Fruit fly (Drosophila melanogaster) whole organism, embryonic: ENCODE results near the gene vvl.
A peak's percentile ranks its signal among the peaks of the same experiment; 100 is the strongest.

Experiments used
- Abd-B ChIP-seq: fragments of 200-800 bp; sonication (Bioruptor generic); optimal IDR thresholded peaks from 2 replicates; lab custom pipeline; 2018; ENCODE audit warnings: missing biosample characterization, mild to moderate bottlenecking, missing genetic modification characterization, moderate library complexity
- Asciz ChIP-seq: fragments of 200-800 bp; sonication (Bioruptor generic); optimal IDR thresholded peaks from 2 replicates; lab custom pipeline; 2017; ENCODE audit warnings: missing biosample characterization, mild to moderate bottlenecking, missing genetic modification characterization, missing genetic modification reagents
- BEAF-32 ChIP-seq: fragments of 200-800 bp; sonication (Bioruptor generic); optimal IDR thresholded peaks from 3 replicates; lab custom pipeline; 2017; ENCODE audit warnings: missing biosample characterization, missing genetic modification characterization, mild to moderate bottlenecking, moderate library complexity, missing genetic modification reagents
- CG10654 ChIP-seq: fragments of 200-800 bp; sonication (Bioruptor generic); optimal IDR thresholded peaks from 2 replicates; lab custom pipeline; 2016; ENCODE audit warnings: missing biosample characterization, missing genetic modification characterization
- CG12104 ChIP-seq: fragments of 200-800 bp; sonication (Bioruptor generic); optimal IDR thresholded peaks from 3 replicates; lab custom pipeline; 2016; ENCODE audit warnings: missing biosample characterization, missing genetic modification characterization
- CG12659 ChIP-seq: fragments of 200-800 bp; sonication (Bioruptor generic); optimal IDR thresholded peaks from 3 replicates; lab custom pipeline; 2017; ENCODE audit warnings: mild to moderate bottlenecking, missing biosample characterization, missing genetic modification reagents, missing genetic modification characterization
- CG13123 ChIP-seq: fragments of 200-800 bp; sonication (Bioruptor generic); optimal IDR thresholded peaks from 2 replicates; lab custom pipeline; 2016; ENCODE audit warnings: missing biosample characterization, missing genetic modification characterization
- CG13775 ChIP-seq: fragments of 200-800 bp; sonication (Bioruptor generic); optimal IDR thresholded peaks from 3 replicates; lab custom pipeline; 2017; ENCODE audit warnings: missing biosample characterization, mild to moderate bottlenecking, missing genetic modification characterization
- CG17912 ChIP-seq: fragments of 200-800 bp; sonication (Bioruptor generic); optimal IDR thresholded peaks from 2 replicates; lab custom pipeline; 2018; ENCODE audit warnings: missing biosample characterization, mild to moderate bottlenecking, missing genetic modification characterization
- CG18599 ChIP-seq: fragments of 200-800 bp; sonication (Bioruptor generic); optimal IDR thresholded peaks from 3 replicates; lab custom pipeline; 2017; ENCODE audit warnings: missing biosample characterization, missing genetic modification characterization, mild to moderate bottlenecking, moderate library complexity, missing genetic modification reagents
- CG2199 ChIP-seq: fragments of 200-800 bp; sonication (Bioruptor generic); IDR thresholded peaks from 3 replicates; pipeline ENCODE4 v1.3.6; 2022; ENCODE audit warnings: missing biosample characterization, missing genetic modification characterization
- CG2712 ChIP-seq: fragments of 200-800 bp; optimal IDR thresholded peaks from 3 replicates; lab custom pipeline; 2019; ENCODE audit warnings: missing biosample characterization, mild to moderate bottlenecking, missing genetic modification characterization, moderate library complexity
- CG43689 ChIP-seq: fragments of 200-800 bp; sonication (Bioruptor generic); IDR thresholded peaks from 2 replicates; pipeline ENCODE4 v1.3.6; 2022; ENCODE audit warnings: missing biosample characterization, missing genetic modification characterization
- CG8359 ChIP-seq: fragments of 200-800 bp; sonication (Bioruptor generic); optimal IDR thresholded peaks from 2 replicates; lab custom pipeline; 2017; ENCODE audit warnings: missing biosample characterization, mild to moderate bottlenecking, missing genetic modification characterization, borderline replicate concordance
- CTCF ChIP-seq: fragments of 200-800 bp; sonication (Bioruptor generic); optimal IDR thresholded peaks from 2 replicates; lab custom pipeline; 2017; ENCODE audit warnings: missing biosample characterization, mild to moderate bottlenecking, missing genetic modification characterization, moderate library complexity
- D ChIP-seq, 2 experiments: fragments of 200-800 bp in 1 of 2; fragments of >200 bp in 1 of 2; sonication (Bioruptor generic) in 1 of 2; optimal IDR thresholded peaks; 2 replicates in 1 of 2; 3 replicates in 1 of 2; lab custom pipeline; 2017; ENCODE audit warnings: mild to moderate bottlenecking in 1 of 2, missing biosample characterization in 1 of 2, missing genetic modification characterization in 1 of 2, missing genetic modification reagents in 1 of 2
- ERR ChIP-seq: fragments of 200-800 bp; sonication (Bioruptor generic); optimal IDR thresholded peaks from 2 replicates; lab custom pipeline; 2016; ENCODE audit warnings: missing biosample characterization, missing genetic modification characterization
- H2.0 ChIP-seq: fragments of 200-800 bp; sonication (Bioruptor generic); IDR thresholded peaks from 2 replicates; pipeline ENCODE4 v1.3.6; 2022; ENCODE audit warnings: missing biosample characterization, missing genetic modification characterization
- HmgD ChIP-seq: fragments of 200-800 bp; sonication (Bioruptor generic); optimal IDR thresholded peaks from 3 replicates; lab custom pipeline; 2016; ENCODE audit warnings: missing biosample characterization, missing genetic modification characterization
- Meics ChIP-seq: fragments of 200-800 bp; sonication (Bioruptor generic); optimal IDR thresholded peaks from 2 replicates; lab custom pipeline; 2017; ENCODE audit warnings: missing biosample characterization, mild to moderate bottlenecking, missing genetic modification characterization
- PHDP ChIP-seq: fragments of 200-800 bp; sonication (Bioruptor generic); optimal IDR thresholded peaks from 3 replicates; lab custom pipeline; 2018; ENCODE audit warnings: missing biosample characterization, mild to moderate bottlenecking, missing genetic modification characterization, moderate library complexity
- Sox102F ChIP-seq: fragments of 200-800 bp; sonication (Bioruptor generic); optimal IDR thresholded peaks from 2 replicates; lab custom pipeline; 2018; ENCODE audit warnings: missing biosample characterization, mild to moderate bottlenecking, missing genetic modification characterization, moderate library complexity
- Xrp1 ChIP-seq: fragments of 200-800 bp; sonication (Bioruptor generic); IDR thresholded peaks from 2 replicates; pipeline ENCODE4 v1.3.6; 2022; ENCODE audit warnings: missing biosample characterization, missing genetic modification characterization
- ac ChIP-seq: fragments of 200-800 bp; sonication (Bioruptor generic); optimal IDR thresholded peaks from 3 replicates; lab custom pipeline; 2017; ENCODE audit warnings: missing biosample characterization, mild to moderate bottlenecking, missing genetic modification characterization
- al ChIP-seq: fragments of 200-800 bp; sonication (Bioruptor generic); IDR thresholded peaks from 2 replicates; pipeline ENCODE4 v1.3.6; 2022; ENCODE audit warnings: missing biosample characterization, missing genetic modification characterization
- ash1 ChIP-seq: fragments of 200-800 bp; sonication (Bioruptor generic); optimal IDR thresholded peaks from 2 replicates; lab custom pipeline; 2018; ENCODE audit warnings: missing biosample characterization, mild to moderate bottlenecking, missing genetic modification characterization
- bowl ChIP-seq: fragments of 200-800 bp; sonication (Bioruptor generic); IDR thresholded peaks from 2 replicates; pipeline ENCODE4 v1.3.6; 2022; ENCODE audit warnings: missing biosample characterization, missing genetic modification characterization
- bsh ChIP-seq, 2 experiments: fragments of 200-800 bp; sonication (Bioruptor generic); optimal IDR thresholded peaks; 2 replicates each; lab custom pipeline; 2017 to 2018; ENCODE audit warnings: mild to moderate bottlenecking in 2 of 2, missing biosample characterization in 2 of 2, missing genetic modification characterization in 2 of 2, moderate library complexity in 1 of 2
- en ChIP-seq: fragments of 200-800 bp; sonication (Bioruptor generic); optimal IDR thresholded peaks from 2 replicates; lab custom pipeline; 2016; ENCODE audit warnings: missing biosample characterization, missing genetic modification characterization
- fd64A ChIP-seq: fragments of 200-800 bp; sonication (Bioruptor generic); optimal IDR thresholded peaks from 3 replicates; lab custom pipeline; 2018; ENCODE audit warnings: missing biosample characterization, mild to moderate bottlenecking, missing genetic modification characterization
- gt ChIP-seq: fragments of 200-800 bp; sonication (Bioruptor generic); IDR thresholded peaks from 2 replicates; pipeline ENCODE4 v1.3.6; 2022; ENCODE audit warnings: missing biosample characterization, missing genetic modification characterization
- ind ChIP-seq: fragments of 200-800 bp; sonication (Bioruptor generic); optimal IDR thresholded peaks from 3 replicates; lab custom pipeline; 2016; ENCODE audit warnings: missing biosample characterization, missing genetic modification characterization
- insv ChIP-seq, 2 experiments: fragments of 200-800 bp; sonication (Bioruptor generic); optimal IDR thresholded peaks; 3 replicates each; lab custom pipeline; 2016 to 2018; ENCODE audit warnings: missing biosample characterization in 2 of 2, missing genetic modification characterization in 2 of 2
- lab ChIP-seq: fragments of 200-800 bp; sonication (Bioruptor generic); optimal IDR thresholded peaks from 3 replicates; lab custom pipeline; 2017; ENCODE audit warnings: missing biosample characterization, missing genetic modification characterization, mild to moderate bottlenecking, moderate library complexity, missing genetic modification reagents
- mld ChIP-seq: fragments of 200-800 bp; sonication (Bioruptor generic); IDR thresholded peaks from 3 replicates; pipeline ENCODE4 v1.3.6; 2022; ENCODE audit warnings: missing biosample characterization, missing genetic modification characterization; ENCODE audit not compliant: partially characterized antibody
- nmo ChIP-seq: fragments of 200-800 bp; sonication (Bioruptor generic); optimal IDR thresholded peaks from 2 replicates; lab custom pipeline; 2018; ENCODE audit warnings: missing biosample characterization, mild to moderate bottlenecking, missing genetic modification characterization, moderate library complexity
- otp ChIP-seq: fragments of 200-800 bp; sonication (Bioruptor generic); IDR thresholded peaks from 3 replicates; pipeline ENCODE4, ENCODE4 v1.3.6; 2022; ENCODE audit warnings: missing biosample characterization, missing genetic modification characterization
- peb ChIP-seq: fragments of 200-800 bp; sonication (Bioruptor generic); IDR thresholded peaks from 2 replicates; pipeline ENCODE4 v1.3.6; 2022; ENCODE audit warnings: missing biosample characterization, missing genetic modification characterization
- pho ChIP-seq: fragments of 200-800 bp; sonication (Bioruptor generic); optimal IDR thresholded peaks from 2 replicates; lab custom pipeline; 2016; ENCODE audit warnings: missing biosample characterization, missing genetic modification characterization
- pita ChIP-seq: fragments of 200-800 bp; sonication (Bioruptor generic); optimal IDR thresholded peaks from 2 replicates; lab custom pipeline; 2017; ENCODE audit warnings: missing biosample characterization, mild to moderate bottlenecking, missing genetic modification characterization
- pum ChIP-seq: fragments of 200-800 bp; sonication (Bioruptor generic); optimal IDR thresholded peaks from 2 replicates; lab custom pipeline; 2016; ENCODE audit warnings: missing biosample characterization, missing genetic modification characterization
- sc ChIP-seq, 3 experiments: fragments of >200 bp in 2 of 3; fragments of 200-800 bp in 1 of 3; sonication (Bioruptor generic) in 1 of 3; optimal IDR thresholded peaks; 2 replicates in 2 of 3; 3 replicates in 1 of 3; lab custom pipeline; 2017; ENCODE audit warnings: mild to moderate bottlenecking in 1 of 3, missing biosample characterization in 1 of 3, missing genetic modification characterization in 1 of 3, missing genetic modification reagents in 1 of 3
- sens-2 ChIP-seq: fragments of 200-800 bp; sonication (Bioruptor generic); IDR thresholded peaks from 2 replicates; pipeline ENCODE4 v1.3.6; 2022; ENCODE audit warnings: missing biosample characterization, missing genetic modification characterization
- sna ChIP-seq: fragments of 200-800 bp; sonication (Bioruptor generic); IDR thresholded peaks from 2 replicates; pipeline ENCODE4 v1.3.6; 2022; ENCODE audit warnings: missing biosample characterization, missing genetic modification characterization; ENCODE audit not compliant: partially characterized antibody
- so ChIP-seq: fragments of 200-800 bp; sonication (Bioruptor generic); IDR thresholded peaks from 3 replicates; pipeline ENCODE4 v1.3.6; 2022; ENCODE audit warnings: missing biosample characterization, missing genetic modification characterization
- sqz ChIP-seq: fragments of 200-800 bp; sonication (Bioruptor generic); optimal IDR thresholded peaks from 3 replicates; lab custom pipeline; 2018; ENCODE audit warnings: missing biosample characterization, mild to moderate bottlenecking, missing genetic modification characterization
- tio ChIP-seq: fragments of 200-800 bp; sonication (Bioruptor generic); optimal IDR thresholded peaks from 2 replicates; lab custom pipeline; 2017; ENCODE audit warnings: missing biosample characterization, missing genetic modification characterization, inconsistent platforms
- vfl ChIP-seq: fragments of 200-800 bp; sonication (Bioruptor generic); optimal IDR thresholded peaks from 2 replicates; lab custom pipeline; 2016; ENCODE audit warnings: missing biosample characterization, missing genetic modification characterization

The vvl gene

dm6 chr3L:6752278-6753096, 37.5 kb upstream of the vvl start, which contains the start of the genes velo and Sbds (continued):
- TF ChIP-seq Sox102F (GFP tag; lab: Kevin White, UChicago) (no peak), sna (GFP tag; lab: Robert Waterston, UW) (peak; percentile 69; the same call in 1 of the 2 replicates), CG18599 (no peak), CG12104 (GFP tag; lab: Kevin White, UChicago) (no peak), D (optimal IDR thresholded peaks at IDR 0.05; lab: Kevin White, UChicago) (peak; percentile 86), D (GFP tag; optimal IDR thresholded peaks at IDR 0.05; lab: Kevin White, UChicago) (no peak), HmgD (GFP tag; lab: Kevin White, UChicago) (peak; percentile 57), ind (GFP tag; lab: Kevin White, UChicago) (peak; percentile 55), so (GFP tag; lab: Robert Waterston, UW) (no peak; the same call in 2 of the 3 replicates), Meics (GFP tag; lab: Kevin White, UChicago) (peak; percentile 51), gt (GFP tag; lab: Robert Waterston, UW) (no peak), ac (GFP tag; lab: Kevin White, UChicago) (no peak), bsh (GFP tag; optimal IDR thresholded peaks at IDR 0.05; lab: Kevin White, UChicago) (peak in 1 of 2 experiments; percentile 20), CG13123 (GFP tag; lab: Kevin White, UChicago) (no peak), CG43689 (GFP tag; lab: Robert Waterston, UW) (no peak), ash1 (GFP tag; lab: Kevin White, UChicago) (peak; percentile 17), al (GFP tag; lab: Robert Waterston, UW) (no peak), CG10654 (no peak), en (no peak), Asciz (GFP tag; lab: Kevin White, UChicago) (no peak), BEAF-32 (GFP tag; lab: Kevin White, UChicago) (peak; percentile 72), Xrp1 (GFP tag; lab: Robert Waterston, UW) (peak; percentile 40; the same call in 1 of the 2 replicates), sqz (GFP tag; lab: Kevin White, UChicago) (peak; percentile 90), bowl (GFP tag; lab: Robert Waterston, UW) (no peak; the same call in 1 of the 2 replicates), lab (GFP tag; lab: Kevin White, UChicago) (peak; percentile 37), CG8359 (GFP tag; lab: Kevin White, UChicago) (no peak), CG13775 (GFP tag; lab: Kevin White, UChicago) (peak; percentile 62), sens-2 (GFP tag; lab: Robert Waterston, UW) (0 out of 2 replicates have a peak, but pooled peaks have one; percentile 11), insv (GFP tag; optimal IDR thresholded peaks at IDR 0.05; lab: Kevin White, UChicago) (peak in 1 of 2 experiments; percentile 35), pho (GFP tag; lab: Kevin White, UChicago) (no peak), sc (optimal IDR thresholded peaks at IDR 0.05; lab: Kevin White, UChicago) (no peak), sc (GFP tag; optimal IDR thresholded peaks at IDR 0.05; lab: Kevin White, UChicago) (no peak), peb (GFP tag; lab: Robert Waterston, UW) (no peak), nmo (GFP tag; lab: Kevin White, UChicago) (peak; percentile 57), CG2199 (GFP tag; lab: Robert Waterston, UW) (no peak), vfl (GFP tag; lab: Kevin White, UChicago) (no peak), CG12659 (peak; percentile 50), ERR (peak; percentile 14), pum (GFP tag; lab: Kevin White, UChicago) (no peak), otp (GFP tag; lab: Robert Waterston, UW) (peak; percentile 58; the same call in 1 of the 3 replicates), CG2712 (peak; percentile 62), tio (GFP tag; lab: Kevin White, UChicago) (no peak), fd64A (GFP tag; lab: Kevin White, UChicago) (no peak), CG17912 (GFP tag; lab: Kevin White, UChicago) (peak; percentile 37), pita (GFP tag; lab: Kevin White, UChicago) (no peak), CTCF (GFP tag; lab: Kevin White, UChicago) (peak; percentile 96), Abd-B (GFP tag; lab: Kevin White, UChicago) (peak; percentile 40), PHDP (peak; percentile 51), mld (GFP tag; lab: Robert Waterston, UW) (peak; percentile 26; the same call in 1 of the 3 replicates), H2.0 (GFP tag; lab: Robert Waterston, UW) (no peak)
